Worm (Caenorhabditis elegans) whole organism, L3 larva: ENCODE results near the gene C15C7.4.

Experiments used
- ZK546.5 ChIP-seq: sonication (generic microtip); optimal IDR thresholded peaks from 2 replicates; lab custom pipeline; 2017; ENCODE audit warnings: missing biosample characterization, missing genetic modification characterization
- aly-2 ChIP-seq: fragments of 150-350 bp; optimal IDR thresholded peaks from 2 replicates; lab custom pipeline; 2014; ENCODE audit warnings: missing biosample characterization, missing genetic modification characterization
- ama-1 ChIP-seq: fragments of 150-350 bp; optimal IDR thresholded peaks from 2 replicates; lab custom pipeline; 2018
- ceh-16 ChIP-seq: sonication (generic microtip); optimal IDR thresholded peaks from 2 replicates; lab custom pipeline; 2017; ENCODE audit warnings: missing biosample characterization, missing genetic modification characterization
- ceh-28 ChIP-seq: fragments of 150-350 bp; optimal IDR thresholded peaks from 2 replicates; lab custom pipeline; 2014; ENCODE audit warnings: missing biosample characterization, missing genetic modification reagents, missing genetic modification characterization
- ceh-82 ChIP-seq: fragments of 150-350 bp; optimal IDR thresholded peaks from 2 replicates; lab custom pipeline; 2014; ENCODE audit warnings: missing biosample characterization, missing genetic modification characterization
- ceh-9 ChIP-seq: sonication (generic microtip); optimal IDR thresholded peaks from 2 replicates; lab custom pipeline; 2018; ENCODE audit warnings: missing biosample characterization, missing genetic modification characterization
- egl-27 ChIP-seq: sonication (generic microtip); optimal IDR thresholded peaks from 4 replicates; lab custom pipeline; 2017; ENCODE audit warnings: missing biosample characterization, missing genetic modification reagents, missing genetic modification characterization
- egl-5 ChIP-seq: fragments of 150-350 bp; optimal IDR thresholded peaks from 2 replicates; lab custom pipeline; 2017; ENCODE audit warnings: missing biosample characterization, missing genetic modification reagents, missing genetic modification characterization, inconsistent platforms
- elt-1 ChIP-seq: fragments of 150-350 bp; optimal IDR thresholded peaks from 2 replicates; lab custom pipeline; 2014; ENCODE audit warnings: missing biosample characterization, missing genetic modification characterization
- elt-2 ChIP-seq: sonication (generic microtip); optimal IDR thresholded peaks from 2 replicates; lab custom pipeline; 2016; ENCODE audit warnings: missing genetic modification reagents, mild to moderate bottlenecking, missing genetic modification characterization, missing compliant biosample characterization
- elt-3 ChIP-seq, 3 experiments: fragments of 150-350 bp in 1 of 3; sonication (generic microtip) in 2 of 3; optimal IDR thresholded peaks; 2 replicates in 2 of 3; 4 replicates in 1 of 3; lab custom pipeline; 2014 to 2017; ENCODE audit warnings: missing biosample characterization in 3 of 3, missing genetic modification characterization in 3 of 3
- eor-1 ChIP-seq, 2 experiments: fragments of 150-350 bp; optimal IDR thresholded peaks; 2 replicates each; lab custom pipeline; 2014 to 2018; ENCODE audit warnings: missing biosample characterization in 2 of 2, missing genetic modification characterization in 2 of 2
- fkh-10 ChIP-seq: sonication (generic microtip); optimal IDR thresholded peaks from 2 replicates; lab custom pipeline; 2017; ENCODE audit warnings: missing biosample characterization, missing genetic modification reagents, missing genetic modification characterization
- fos-1 ChIP-seq: fragments of 150-350 bp; optimal IDR thresholded peaks from 2 replicates; lab custom pipeline; 2014; ENCODE audit warnings: missing biosample characterization, missing genetic modification characterization
- hmg-11 ChIP-seq: sonication (generic microtip); optimal IDR thresholded peaks from 2 replicates; lab custom pipeline; 2016; ENCODE audit warnings: missing genetic modification characterization, missing compliant biosample characterization
- jun-1 ChIP-seq: fragments of 150-350 bp; optimal IDR thresholded peaks from 2 replicates; lab custom pipeline; 2014; ENCODE audit warnings: missing biosample characterization, missing genetic modification reagents, missing genetic modification characterization
- lin-15B ChIP-seq: fragments of 150-350 bp; optimal IDR thresholded peaks from 2 replicates; lab custom pipeline; 2014; ENCODE audit warnings: missing biosample characterization, missing genetic modification characterization
- lsy-12 ChIP-seq: sonication (generic microtip); optimal IDR thresholded peaks from 2 replicates; lab custom pipeline; 2016; ENCODE audit warnings: mild to moderate bottlenecking, missing genetic modification characterization, missing compliant biosample characterization
- mdl-1 ChIP-seq: fragments of 150-350 bp; optimal IDR thresholded peaks from 2 replicates; lab custom pipeline; 2014; ENCODE audit warnings: missing biosample characterization, missing genetic modification characterization
- nfya-1 ChIP-seq: sonication (generic microtip); optimal IDR thresholded peaks from 2 replicates; lab custom pipeline; 2017; ENCODE audit warnings: missing genetic modification characterization, mild to moderate bottlenecking, missing compliant biosample characterization, antibody characterized with exemption, moderate library complexity; ENCODE audit not compliant: insufficient read depth
- nhr-11 ChIP-seq: fragments of 150-350 bp; optimal IDR thresholded peaks from 2 replicates; lab custom pipeline; 2014; ENCODE audit warnings: missing biosample characterization, missing genetic modification characterization
- nhr-12 ChIP-seq: fragments of 150-350 bp; optimal IDR thresholded peaks from 2 replicates; lab custom pipeline; 2014; ENCODE audit warnings: missing biosample characterization, missing genetic modification characterization
- nhr-23 ChIP-seq: fragments of 150-350 bp; optimal IDR thresholded peaks from 2 replicates; lab custom pipeline; 2014; ENCODE audit warnings: missing biosample characterization, missing genetic modification reagents, missing genetic modification characterization
- nhr-237 ChIP-seq: fragments of 150-350 bp; optimal IDR thresholded peaks from 2 replicates; lab custom pipeline; 2014; ENCODE audit warnings: missing biosample characterization, missing genetic modification characterization
- nhr-25 ChIP-seq: sonication (generic microtip); optimal IDR thresholded peaks from 2 replicates; lab custom pipeline; 2017; ENCODE audit warnings: missing biosample characterization, missing genetic modification characterization
- nhr-28 ChIP-seq: fragments of 150-350 bp; optimal IDR thresholded peaks from 2 replicates; lab custom pipeline; 2014; ENCODE audit warnings: missing biosample characterization, missing genetic modification characterization
- nhr-43 ChIP-seq: sonication (generic microtip); optimal IDR thresholded peaks from 2 replicates; lab custom pipeline; 2016; ENCODE audit warnings: mild to moderate bottlenecking, missing genetic modification characterization, missing compliant biosample characterization; ENCODE audit not compliant: poor library complexity, severe bottlenecking
- nhr-67 ChIP-seq: fragments of 150-350 bp; optimal IDR thresholded peaks from 2 replicates; lab custom pipeline; 2014; ENCODE audit warnings: missing biosample characterization, missing genetic modification characterization
- nhr-76 ChIP-seq: fragments of 150-350 bp; sonication (generic microtip); optimal IDR thresholded peaks from 5 replicates; lab custom pipeline; 2014; ENCODE audit warnings: missing biosample characterization, missing genetic modification characterization
- nhr-77 ChIP-seq: fragments of 150-350 bp; optimal IDR thresholded peaks from 2 replicates; lab custom pipeline; 2014; ENCODE audit warnings: missing biosample characterization, missing genetic modification characterization
- pha-4 ChIP-seq: fragments of 150-350 bp; optimal IDR thresholded peaks from 2 replicates; lab custom pipeline; 2014; ENCODE audit warnings: missing biosample characterization, missing genetic modification reagents, missing genetic modification characterization
- pqm-1 ChIP-seq: fragments of 150-350 bp; optimal IDR thresholded peaks from 2 replicates; lab custom pipeline; 2017; ENCODE audit warnings: missing biosample characterization, missing genetic modification characterization, inconsistent platforms
- sea-2 ChIP-seq: fragments of 150-350 bp; sonication (generic microtip); optimal IDR thresholded peaks from 4 replicates; lab custom pipeline; 2014; ENCODE audit warnings: missing biosample characterization, missing genetic modification reagents, missing genetic modification characterization
- skn-1 ChIP-seq: fragments of 150-350 bp; optimal IDR thresholded peaks from 2 replicates; lab custom pipeline; 2014; ENCODE audit warnings: missing biosample characterization, missing genetic modification characterization
- snpc-4 ChIP-seq: fragments of 150-350 bp; optimal IDR thresholded peaks from 2 replicates; lab custom pipeline; 2014; ENCODE audit warnings: missing biosample characterization, missing genetic modification characterization
- tbx-2 ChIP-seq: sonication (generic microtip); optimal IDR thresholded peaks from 2 replicates; lab custom pipeline; 2016; ENCODE audit warnings: mild to moderate bottlenecking, missing genetic modification characterization, missing compliant biosample characterization
- unc-39 ChIP-seq: sonication (generic microtip); optimal IDR thresholded peaks from 4 replicates; lab custom pipeline; 2017; ENCODE audit warnings: missing biosample characterization, missing genetic modification characterization
- unc-62 ChIP-seq: fragments of 150-350 bp; sonication (generic microtip); optimal IDR thresholded peaks from 4 replicates; lab custom pipeline; 2014; ENCODE audit warnings: missing biosample characterization, missing genetic modification reagents, missing genetic modification characterization
- zag-1 ChIP-seq: fragments of 150-350 bp; optimal IDR thresholded peaks from 2 replicates; lab custom pipeline; 2014; ENCODE audit warnings: missing biosample characterization, missing genetic modification characterization
- ztf-11 ChIP-seq: fragments of 150-350 bp; optimal IDR thresholded peaks from 2 replicates; lab custom pipeline; 2014; ENCODE audit warnings: missing biosample characterization, missing genetic modification characterization

The C15C7.4 gene

ce11 chrX:3111687-3112086, 33.7 kb upstream of the C15C7.4 start:
- TF ChIP-seq nhr-11 (no peak), nfya-1 (peak; percentile 42), ama-1 (lab: Kevin White, UChicago) (peak; percentile 95), egl-27 (tag; lab: Kevin White, UChicago) (no peak), ceh-9 (tag; lab: Kevin White, UChicago) (no peak), lsy-12 (tag; lab: Kevin White, UChicago) (peak; percentile 42), zag-1 (tag; lab: Kevin White, UChicago) (no peak), nhr-43 (peak; percentile 52), snpc-4 (no peak), tbx-2 (tag; lab: Kevin White, UChicago) (no peak), nhr-23 (tag; lab: Kevin White, UChicago) (no peak), nhr-77 (tag; lab: Kevin White, UChicago) (no peak), ceh-28 (no peak), sea-2 (GFP tag; lab: Kevin White, UChicago) (no peak), nhr-25 (peak; percentile 74), ZK546.5 (no peak), fos-1 (tag; lab: Kevin White, UChicago) (no peak), elt-2 (tag; lab: Kevin White, UChicago) (peak; percentile 32), mdl-1 (tag; lab: Kevin White, UChicago) (no peak), egl-5 (no peak), pha-4 (tag; lab: Kevin White, UChicago) (peak; percentile 86), lin-15B (no peak), eor-1 (tag; optimal IDR thresholded peaks at IDR 0.05; lab: Kevin White, UChicago) (no peak), nhr-28 (tag; lab: Kevin White, UChicago) (no peak), aly-2 (tag; lab: Kevin White, UChicago) (no peak)

DNA sequence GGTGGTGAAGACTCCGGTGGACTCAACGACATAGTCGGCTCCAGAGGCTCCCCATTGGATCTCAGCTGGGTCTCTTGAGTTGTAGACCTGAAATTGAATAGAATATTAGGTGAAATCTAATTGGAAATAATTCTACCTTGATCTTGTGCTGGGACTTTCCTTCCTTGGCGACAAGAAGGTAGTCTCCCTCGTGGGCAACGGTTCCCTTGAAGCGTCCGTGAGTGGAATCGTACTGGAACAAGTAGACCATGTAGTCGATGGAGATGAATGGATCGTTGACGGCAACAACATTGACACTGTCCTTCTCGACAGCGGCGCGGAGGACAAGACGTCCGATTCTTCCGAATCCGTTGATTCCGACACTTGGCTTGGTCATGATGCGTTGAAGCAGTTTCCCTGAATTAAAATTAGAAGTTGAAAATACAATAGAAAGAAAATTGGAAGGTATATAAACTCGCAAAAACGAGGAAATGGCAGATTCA, 32.4 kb upstream of the C15C7.4 start, which contains the start of gene gpd-3:
Gene gpd-3 (minus strand): TSS at position 396 of the 482 bp plus-strand sequence.
- TF ChIP-seq lin-15B (no peak), nhr-43 (peak; percentile 71), ama-1 (lab: Kevin White, UChicago) (peak; percentile 97)

- TF ChIP-seq ama-1 (lab: Kevin White, UChicago), result peak; percentile 9
Measured at ce11 chrX:3113693-3114092, 31.7 kb upstream of the C15C7.4 start.

ce11 chrX:3114306-3115133, 30.8 kb upstream of the C15C7.4 start, which contains the start of gene gpd-2:
Gene gpd-2, minus strand, starts transcription at chrX:3114689.
- TF ChIP-seq egl-27 (tag; lab: Kevin White, UChicago) (no peak), elt-1 (tag; lab: Kevin White, UChicago) (no peak), snpc-4 (no peak), nhr-25 (no peak), nhr-12 (tag; lab: Kevin White, UChicago) (no peak), fkh-10 (GFP tag; lab: Kevin White, UChicago) (no peak), unc-62 (GFP tag; lab: Kevin White, UChicago) (no peak), egl-5 (no peak), pha-4 (tag; lab: Kevin White, UChicago) (peak; percentile 44), mdl-1 (tag; lab: Kevin White, UChicago) (no peak), lsy-12 (tag; lab: Kevin White, UChicago) (no peak), elt-3 (tag; optimal IDR thresholded peaks at IDR 0.05; lab: Kevin White, UChicago) (no peak), unc-39 (tag; lab: Kevin White, UChicago) (no peak), pqm-1 (peak; percentile 9), nhr-67 (tag; lab: Kevin White, UChicago) (no peak), nfya-1 (no peak), ama-1 (lab: Kevin White, UChicago) (peak; percentile 84), skn-1 (tag; lab: Kevin White, UChicago) (peak; percentile 26), nhr-76 (no peak), jun-1 (tag; lab: Kevin White, UChicago) (no peak), nhr-23 (tag; lab: Kevin White, UChicago) (no peak), sea-2 (GFP tag; lab: Kevin White, UChicago) (no peak), lin-15B (no peak), zag-1 (tag; lab: Kevin White, UChicago) (peak; percentile 22), ztf-11 (tag; lab: Kevin White, UChicago) (no peak), tbx-2 (tag; lab: Kevin White, UChicago) (no peak), nhr-237 (tag; lab: Kevin White, UChicago) (no peak), fos-1 (tag; lab: Kevin White, UChicago) (no peak), nhr-28 (tag; lab: Kevin White, UChicago) (no peak), ceh-82 (tag; lab: Kevin White, UChicago) (no peak), ceh-16 (tag; lab: Kevin White, UChicago) (no peak), nhr-77 (tag; lab: Kevin White, UChicago) (no peak), elt-2 (tag; lab: Kevin White, UChicago) (no peak), hmg-11 (tag; lab: Kevin White, UChicago) (no peak)
